Fruit fly (Drosophila melanogaster): Measurements from ENCODE around the gene twin.

The twin gene

dm6 chr3R:24148838-24149237 is 72.9 kb downstream of the twin start, which contains the start of gene Slimp (continued):
- TF ChIP-seq Adf1 (GFP tag; IDR thresholded peaks at IDR 0.05) (no peak), CG7786 (GFP tag; optimal IDR thresholded peaks at IDR 0.05) (no peak), chn (GFP tag; optimal IDR thresholded peaks at IDR 0.05) (no peak), CG11696 (GFP tag; IDR thresholded peaks at IDR 0.05) (no peak), MESR4 (GFP tag; optimal IDR thresholded peaks at IDR 0.05) (no peak), slbo (GFP tag; IDR thresholded peaks at IDR 0.05) (peak; percentile 29; the same call in 1 of the 2 replicates), CG18476 (GFP tag; optimal IDR thresholded peaks at IDR 0.05) (no peak), CG17361 (GFP tag; IDR thresholded peaks at IDR 0.05) (0 out of 3 replicates have a peak, but pooled peaks have one; percentile 32), CG12299 (tag; optimal IDR thresholded peaks at IDR 0.05) (no peak), CG7271 (tag; optimal IDR thresholded peaks at IDR 0.05) (no peak), CG3847 (GFP tag; IDR thresholded peaks at IDR 0.05) (peak; percentile 5; the same call in 1 of the 2 replicates), Chrac-16 (GFP tag; optimal IDR thresholded peaks at IDR 0.05) (peak; percentile 17), CG15696 (tag; optimal IDR thresholded peaks at IDR 0.05) (no peak), cad (GFP tag; optimal IDR thresholded peaks at IDR 0.05) (no peak), CG7963 (GFP tag; IDR thresholded peaks at IDR 0.05; ENCODE audit: partially characterized antibody) (no peak), zen (tag; optimal IDR thresholded peaks at IDR 0.05) (no peak), BEAF-32 (GFP tag; optimal IDR thresholded peaks at IDR 0.05) (peak; percentile 16), CG32767 (GFP tag; IDR thresholded peaks at IDR 0.05) (no peak), CG17328 (GFP tag; IDR thresholded peaks at IDR 0.05) (no peak), zfh2 (GFP tag; optimal IDR thresholded peaks at IDR 0.05) (no peak), CG17912 (GFP tag; optimal IDR thresholded peaks at IDR 0.05) (no peak), gsb (GFP tag; IDR thresholded peaks at IDR 0.05) (no peak), Awh (GFP tag; IDR thresholded peaks at IDR 0.05) (no peak), CG13424 (tag; optimal IDR thresholded peaks at IDR 0.05) (peak; percentile 1), cg (GFP tag; optimal IDR thresholded peaks at IDR 0.05) (no peak), grn (GFP tag; optimal IDR thresholded peaks at IDR 0.05) (no peak), jigr1 (GFP tag; IDR thresholded peaks at IDR 0.05) (no peak), ftz-f1 (GFP tag; optimal IDR thresholded peaks at IDR 0.05) (no peak), shn (GFP tag; optimal IDR thresholded peaks at IDR 0.05) (no peak), Ada2b (GFP tag; IDR thresholded peaks at IDR 0.05) (no peak), wek (GFP tag; optimal IDR thresholded peaks at IDR 0.05) (peak; percentile 98), CG11723 (GFP tag; optimal IDR thresholded peaks at IDR 0.05) (no peak), stwl (tag; optimal IDR thresholded peaks at IDR 0.05) (peak; percentile 49), CG30020 (tag; optimal IDR thresholded peaks at IDR 0.05) (no peak), CG17568 (GFP tag; optimal IDR thresholded peaks at IDR 0.05) (no peak), crp (GFP tag; optimal IDR thresholded peaks at IDR 0.05) (peak; percentile 56 to 93), CG9437 (GFP tag; optimal IDR thresholded peaks at IDR 0.05) (no peak), Sin3A (optimal IDR thresholded peaks at IDR 0.05) (peak; percentile 28), mld (GFP tag; IDR thresholded peaks at IDR 0.05; ENCODE audit: partially characterized antibody) (no peak), grau (tag; optimal IDR thresholded peaks at IDR 0.05) (peak; percentile 40), CG6683 (GFP tag; optimal IDR thresholded peaks at IDR 0.05) (no peak), gro (GFP tag; optimal IDR thresholded peaks at IDR 0.05) (no peak), Eip74EF (GFP tag; optimal IDR thresholded peaks at IDR 0.05) (no peak), B-H2 (GFP tag; optimal IDR thresholded peaks at IDR 0.05) (no peak), tap (tag; optimal IDR thresholded peaks at IDR 0.05) (no peak), CG7556 (GFP tag; optimal IDR thresholded peaks at IDR 0.05) (no peak), tll (GFP tag; optimal IDR thresholded peaks at IDR 0.05) (no peak), lmd (GFP tag; IDR thresholded peaks at IDR 0.05) (no peak), prd (optimal IDR thresholded peaks at IDR 0.05) (no peak), prd (GFP tag; IDR thresholded peaks at IDR 0.05) (no peak), Dbx (GFP tag; IDR thresholded peaks at IDR 0.05) (no peak), CG31224 (GFP tag; IDR thresholded peaks at IDR 0.05) (no peak)
